Worm (Caenorhabditis elegans) whole organism, late embryonic: ENCODE data around the gene ptp-4A2.

Source experiments
- K09A11.1 ChIP-seq: sonication (generic microtip); optimal IDR thresholded peaks from 2 replicates; lab custom pipeline; 2017; ENCODE audit warnings: antibody characterized with exemption, mild to moderate bottlenecking, missing genetic modification characterization, missing compliant biosample characterization; ENCODE audit not compliant: insufficient read depth
- T23F11.4 ChIP-seq: fragments of 200-800 bp; sonication (Bioruptor generic); optimal IDR thresholded peaks from 2 replicates; lab custom pipeline; 2018; ENCODE audit warnings: mild to moderate bottlenecking, missing genetic modification characterization, missing compliant biosample characterization
- ahr-1 ChIP-seq: sonication (generic microtip); optimal IDR thresholded peaks from 2 replicates; lab custom pipeline; 2016; ENCODE audit warnings: missing genetic modification characterization, missing compliant biosample characterization
- ceh-18 ChIP-seq: sonication (generic microtip); optimal IDR thresholded peaks from 2 replicates; lab custom pipeline; 2016; ENCODE audit warnings: missing genetic modification characterization, missing compliant biosample characterization
- ceh-2 ChIP-seq: sonication (generic microtip); optimal IDR thresholded peaks from 2 replicates; lab custom pipeline; 2016; ENCODE audit warnings: missing genotype, missing genetic modification characterization, missing compliant biosample characterization
- ceh-30 ChIP-seq: fragments of 150-350 bp; optimal IDR thresholded peaks from 2 replicates; lab custom pipeline; 2014; ENCODE audit warnings: missing biosample characterization, missing genetic modification characterization
- ceh-31 ChIP-seq: sonication (generic microtip); optimal IDR thresholded peaks from 2 replicates; lab custom pipeline; 2016; ENCODE audit warnings: missing genetic modification characterization, missing compliant biosample characterization
- ceh-34 ChIP-seq: sonication (generic microtip); optimal IDR thresholded peaks from 2 replicates; lab custom pipeline; 2016; ENCODE audit warnings: mild to moderate bottlenecking, missing genetic modification characterization, missing compliant biosample characterization
- ceh-6 ChIP-seq: fragments of 200-800 bp; sonication (Bioruptor generic); optimal IDR thresholded peaks from 2 replicates; lab custom pipeline; 2018; ENCODE audit warnings: mild to moderate bottlenecking, missing genetic modification characterization, missing compliant biosample characterization
- ceh-9 ChIP-seq: sonication (generic microtip); optimal IDR thresholded peaks from 2 replicates; lab custom pipeline; 2016; ENCODE audit warnings: mild to moderate bottlenecking, missing genetic modification characterization, inconsistent platforms, missing compliant biosample characterization
- che-1 ChIP-seq: sonication (generic microtip); optimal IDR thresholded peaks from 2 replicates; lab custom pipeline; 2016; ENCODE audit warnings: mild to moderate bottlenecking, missing genetic modification characterization, missing compliant biosample characterization
- dve-1 ChIP-seq: sonication (generic microtip); optimal IDR thresholded peaks from 2 replicates; lab custom pipeline; 2017; ENCODE audit warnings: antibody characterized with exemption, mild to moderate bottlenecking, missing genetic modification characterization, missing compliant biosample characterization
- elt-2 ChIP-seq: sonication (generic microtip); optimal IDR thresholded peaks from 2 replicates; lab custom pipeline; 2016; ENCODE audit warnings: missing genetic modification reagents, missing genetic modification characterization, missing compliant biosample characterization
- ets-4 ChIP-seq: sonication (generic microtip); optimal IDR thresholded peaks from 2 replicates; lab custom pipeline; 2016; ENCODE audit warnings: missing genetic modification characterization, missing compliant biosample characterization
- fkh-6 ChIP-seq: sonication (generic microtip); optimal IDR thresholded peaks from 2 replicates; lab custom pipeline; 2016; ENCODE audit warnings: missing genetic modification characterization, missing compliant biosample characterization
- gmeb-2 ChIP-seq: sonication (generic microtip); optimal IDR thresholded peaks from 2 replicates; lab custom pipeline; 2016; ENCODE audit warnings: missing genetic modification characterization, inconsistent platforms, missing compliant biosample characterization
- hlh-6 ChIP-seq: sonication (generic microtip); optimal IDR thresholded peaks from 2 replicates; lab custom pipeline; 2016; ENCODE audit warnings: missing genotype, missing genetic modification characterization, missing compliant biosample characterization
- hlh-8 ChIP-seq: sonication (generic microtip); optimal IDR thresholded peaks from 2 replicates; lab custom pipeline; 2016; ENCODE audit warnings: missing genotype, missing genetic modification characterization, missing compliant biosample characterization
- lim-6 ChIP-seq: sonication (generic microtip); optimal IDR thresholded peaks from 2 replicates; lab custom pipeline; 2016; ENCODE audit warnings: missing genetic modification characterization, missing compliant biosample characterization
- lin-11 ChIP-seq: fragments of 200-800 bp; sonication (Bioruptor generic); optimal IDR thresholded peaks from 2 replicates; lab custom pipeline; 2018; ENCODE audit warnings: mild to moderate bottlenecking, missing genetic modification characterization, missing compliant biosample characterization
- nfya-1 ChIP-seq: sonication (generic microtip); optimal IDR thresholded peaks from 2 replicates; lab custom pipeline; 2017; ENCODE audit warnings: missing genetic modification characterization, mild to moderate bottlenecking, missing compliant biosample characterization, antibody characterized with exemption, moderate library complexity
- nhr-232 ChIP-seq: sonication (generic microtip); optimal IDR thresholded peaks from 2 replicates; lab custom pipeline; 2016; ENCODE audit warnings: missing genetic modification characterization, missing compliant biosample characterization
- npax-4 ChIP-seq: sonication (generic microtip); optimal IDR thresholded peaks from 2 replicates; lab custom pipeline; 2016; ENCODE audit warnings: missing genetic modification characterization, missing compliant biosample characterization
- pag-3 ChIP-seq: sonication (generic microtip); optimal IDR thresholded peaks from 2 replicates; lab custom pipeline; 2016; ENCODE audit warnings: missing compliant biosample characterization, missing genetic modification characterization, borderline replicate concordance
- pros-1 ChIP-seq: fragments of 150-350 bp; optimal IDR thresholded peaks from 2 replicates; lab custom pipeline; 2014; ENCODE audit warnings: missing biosample characterization, missing genetic modification reagents, missing genetic modification characterization
- sox-4 ChIP-seq: sonication (generic microtip); optimal IDR thresholded peaks from 2 replicates; lab custom pipeline; 2017; ENCODE audit warnings: mild to moderate bottlenecking, missing genetic modification characterization, inconsistent platforms, missing compliant biosample characterization
- syd-9 ChIP-seq: sonication (generic microtip); optimal IDR thresholded peaks from 2 replicates; lab custom pipeline; 2016; ENCODE audit warnings: mild to moderate bottlenecking, missing genetic modification characterization, moderate library complexity, missing compliant biosample characterization
- ttx-3 ChIP-seq: sonication (generic microtip); optimal IDR thresholded peaks from 2 replicates; lab custom pipeline; 2016; ENCODE audit warnings: missing genetic modification reagents, missing genetic modification characterization, missing compliant biosample characterization
- unc-3 ChIP-seq, 2 experiments: fragments of 200-800 bp in 1 of 2; sonication (Bioruptor generic) in 1 of 2; sonication (generic microtip) in 1 of 2; conservative IDR thresholded peaks in 1 of 2; optimal IDR thresholded peaks in 1 of 2; 2 replicates each; pipeline versions ENCODE4 v1.3.6 to Lab custom; 2016 to 2022; ENCODE audit warnings: missing compliant biosample characterization in 2 of 2, missing genetic modification characterization in 2 of 2, missing genetic modification reagents in 1 of 2
- unc-42 ChIP-seq: sonication (generic microtip); optimal IDR thresholded peaks from 2 replicates; lab custom pipeline; 2016; ENCODE audit warnings: missing genotype, missing genetic modification characterization, missing compliant biosample characterization
- unc-55 ChIP-seq: sonication (generic microtip); optimal IDR thresholded peaks from 2 replicates; lab custom pipeline; 2017; ENCODE audit warnings: missing biosample characterization, missing genetic modification reagents, missing genetic modification characterization
- unc-86 ChIP-seq: sonication (generic microtip); optimal IDR thresholded peaks from 2 replicates; lab custom pipeline; 2016; ENCODE audit warnings: missing genetic modification characterization, missing compliant biosample characterization

ptp-4A2 gene

ce11 chrX:3968209-3968960 lies 25.3 kb upstream of the ptp-4A2 start, which contains the start of gene C16B8.3:
Gene C16B8.3 (minus strand): TSS chrX:3968634.
- TF ChIP-seq elt-2 (tag; lab: Kevin White, UChicago): peak; percentile 28
- TF ChIP-seq ets-4 (tag; lab: Kevin White, UChicago): no peak
- no peak for TF ChIP-seq K09A11.1 (tag; lab: Kevin White, UChicago)

ce11 chrX:3966332-3966731 lies 23.2 kb upstream of the ptp-4A2 start, which contains the start of gene C16B8.2:
Gene C16B8.2 (minus strand): TSS chrX:3966432.
- TF ChIP-seq ahr-1 (tag; lab: Kevin White, UChicago) (no peak), ttx-3 (tag; lab: Kevin White, UChicago) (no peak), T23F11.4 (GFP tag; lab: Kevin White, UChicago) (no peak), nhr-232 (tag; lab: Kevin White, UChicago) (no peak), nfya-1 (tag; lab: Kevin White, UChicago) (no peak), dve-1 (no peak)

- no peak for TF ChIP-seq hlh-8 (tag; lab: Kevin White, UChicago)
- TF ChIP-seq unc-55 (GFP tag; lab: Kevin White, UChicago): peak; percentile 75
- TF ChIP-seq fkh-6 (tag; lab: Kevin White, UChicago): no peak
- TF ChIP-seq pag-3 (tag; lab: Kevin White, UChicago): no peak
Observed at ce11 chrX:3960345-3960744, 17.2 kb upstream of the ptp-4A2 start.

ce11 chrX:3959221-3959620 lies 16.1 kb upstream of the ptp-4A2 start:
- TF ChIP-seq che-1 (tag; lab: Kevin White, UChicago) (no peak), syd-9 (tag; lab: Kevin White, UChicago) (no peak), hlh-6 (tag; lab: Kevin White, UChicago) (no peak), lim-6 (tag; lab: Kevin White, UChicago) (no peak), ets-4 (tag; lab: Kevin White, UChicago) (no peak), unc-55 (GFP tag; lab: Kevin White, UChicago) (peak; percentile 78), sox-4 (tag; lab: Kevin White, UChicago) (no peak), gmeb-2 (tag; lab: Kevin White, UChicago) (no peak)

ce11 chrX:3958252-3958651 lies 15.1 kb upstream of the ptp-4A2 start, which contains the start of gene lin-18:
Gene lin-18 (plus strand): TSS chrX:3958552.
- TF ChIP-seq unc-55 (GFP tag; lab: Kevin White, UChicago) (peak; percentile 11), unc-3 (GFP tag; conservative IDR thresholded peaks at IDR 0.05; lab: Robert Waterston, UW) (no peak), unc-3 (tag; optimal IDR thresholded peaks at IDR 0.05; lab: Kevin White, UChicago) (no peak)

- TF ChIP-seq syd-9 (tag; lab: Kevin White, UChicago) (no peak), ceh-31 (tag; lab: Kevin White, UChicago) (peak; percentile 47), unc-42 (tag; lab: Kevin White, UChicago) (peak; percentile 99)
Observed at ce11 chrX:3957475-3958204, 14.5 kb upstream of the ptp-4A2 start.

ce11 chrX:3952737-3953136 lies 9.6 kb upstream of the ptp-4A2 start:
- TF ChIP-seq che-1 (tag; lab: Kevin White, UChicago): no peak
- TF ChIP-seq ahr-1 (tag; lab: Kevin White, UChicago): no peak
- no peak for TF ChIP-seq unc-86
- no peak for TF ChIP-seq lin-11 (tag; lab: Kevin White, UChicago)
- TF ChIP-seq ceh-31 (tag; lab: Kevin White, UChicago): no peak
- no peak for TF ChIP-seq ceh-34
- no peak for TF ChIP-seq ceh-2 (tag; lab: Kevin White, UChicago)
- TF ChIP-seq unc-3 (GFP tag; conservative IDR thresholded peaks at IDR 0.05; lab: Robert Waterston, UW): no peak
- no peak for TF ChIP-seq unc-3 (tag; optimal IDR thresholded peaks at IDR 0.05; lab: Kevin White, UChicago)
- TF ChIP-seq ceh-9: no peak
- no peak for TF ChIP-seq pros-1 (tag; lab: Kevin White, UChicago)
- no peak for TF ChIP-seq nfya-1 (tag; lab: Kevin White, UChicago)
- no peak for TF ChIP-seq fkh-6 (tag; lab: Kevin White, UChicago)
- no peak for TF ChIP-seq npax-4 (tag; lab: Kevin White, UChicago)
- no peak for TF ChIP-seq ceh-18 (tag; lab: Kevin White, UChicago)
- no peak for TF ChIP-seq ttx-3 (tag; lab: Kevin White, UChicago)
- TF ChIP-seq ceh-6 (GFP tag; lab: Kevin White, UChicago): no peak
- TF ChIP-seq K09A11.1 (tag; lab: Kevin White, UChicago): no peak
- no peak for TF ChIP-seq ceh-30 (tag; lab: Kevin White, UChicago)
- no peak for TF ChIP-seq pag-3 (tag; lab: Kevin White, UChicago)
